Worm (Caenorhabditis elegans) whole organism, young adult: ENCODE data around the gene Y102A5C.27.

Experiments used
- C06A6.2 ChIP-seq: fragments of 200-800 bp; sonication (Bioruptor generic); conservative IDR thresholded peaks from 2 replicates; pipeline ENCODE4 v1.3.6; 2022; ENCODE audit warnings: missing genetic modification characterization, missing compliant biosample characterization
- F10E7.11 ChIP-seq: sonication (generic microtip); optimal IDR thresholded peaks from 2 replicates; lab custom pipeline; 2017; ENCODE audit warnings: mild to moderate bottlenecking, missing genetic modification characterization, moderate library complexity, missing compliant biosample characterization
- F22D6.2 ChIP-seq: sonication (generic microtip); optimal IDR thresholded peaks from 2 replicates; lab custom pipeline; 2016; ENCODE audit warnings: mild to moderate bottlenecking, missing genetic modification characterization, missing compliant biosample characterization
- Y53G8AR.9 ChIP-seq: fragments of 200-800 bp; sonication (Bioruptor generic); conservative IDR thresholded peaks from 2 replicates; pipeline ENCODE4 v1.3.6; 2022; ENCODE audit warnings: missing genetic modification reagents, missing genetic modification characterization, missing compliant biosample characterization
- Y56A3A.18 ChIP-seq: fragments of 200-800 bp; sonication (Bioruptor generic); IDR thresholded peaks from 2 replicates; pipeline ENCODE4 v1.3.6; 2022; ENCODE audit warnings: missing genetic modification reagents, missing genetic modification characterization, missing compliant biosample characterization
- ama-1 ChIP-seq, 3 experiments: fragments of 150-350 bp in 1 of 3; sonication (generic microtip) in 2 of 3; optimal IDR thresholded peaks; 2 replicates each; lab custom pipeline; 2014 to 2018; ENCODE audit warnings: missing biosample characterization in 2 of 3, missing genetic modification characterization in 2 of 3, missing genetic modification reagents in 2 of 3
- attf-6 ChIP-seq: fragments of 200-800 bp; sonication (Bioruptor generic); IDR thresholded peaks from 2 replicates; pipeline ENCODE4 v1.3.6; 2022; ENCODE audit warnings: missing genetic modification reagents, missing genetic modification characterization, missing compliant biosample characterization
- ccch-3 ChIP-seq: fragments of 200-800 bp; sonication (Bioruptor generic); optimal IDR thresholded peaks from 2 replicates; lab custom pipeline; 2018; ENCODE audit warnings: mild to moderate bottlenecking, missing genetic modification characterization, missing compliant biosample characterization
- ceh-40 ChIP-seq: fragments of 200-800 bp; sonication (Bioruptor generic); IDR thresholded peaks from 2 replicates; pipeline ENCODE4 v1.3.6; 2022; ENCODE audit warnings: missing genetic modification characterization, missing compliant biosample characterization
- dpl-1 ChIP-seq: fragments of 150-350 bp; optimal IDR thresholded peaks from 2 replicates; lab custom pipeline; 2014; ENCODE audit warnings: missing biosample characterization, missing genetic modification reagents, missing genetic modification characterization
- ekl-4 ChIP-seq: fragments of 200-800 bp; sonication (Bioruptor generic); IDR thresholded peaks from 2 replicates; pipeline ENCODE4 v1.3.6; 2022; ENCODE audit warnings: missing genetic modification reagents, missing genetic modification characterization, missing compliant biosample characterization
- him-1 ChIP-seq: sonication (generic microtip); optimal IDR thresholded peaks from 2 replicates; lab custom pipeline; 2016; ENCODE audit warnings: missing genotype, missing genetic modification reagents, missing genetic modification characterization, missing compliant biosample characterization
- hlh-12 ChIP-seq: sonication (generic microtip); optimal IDR thresholded peaks from 2 replicates; lab custom pipeline; 2016; ENCODE audit warnings: missing genetic modification characterization, missing compliant biosample characterization
- hmg-1.2 ChIP-seq: fragments of 200-800 bp; sonication (Bioruptor generic); IDR thresholded peaks from 2 replicates; pipeline ENCODE4 v1.3.6; 2022; ENCODE audit warnings: missing genetic modification reagents, missing genetic modification characterization, missing compliant biosample characterization
- hmg-20 ChIP-seq: fragments of 200-800 bp; sonication (Bioruptor generic); IDR thresholded peaks from 2 replicates; pipeline ENCODE4 v1.3.6; 2022; ENCODE audit warnings: missing genetic modification reagents, missing genetic modification characterization, missing compliant biosample characterization
- lin-40 ChIP-seq: sonication (generic microtip); optimal IDR thresholded peaks from 2 replicates; lab custom pipeline; 2016; ENCODE audit warnings: missing genetic modification characterization, mild to moderate bottlenecking, missing compliant biosample characterization, missing genotype, missing genetic modification reagents
- lin-54 ChIP-seq: fragments of 200-800 bp; sonication (Bioruptor generic); optimal IDR thresholded peaks from 2 replicates; lab custom pipeline; 2018; ENCODE audit warnings: mild to moderate bottlenecking, missing genetic modification characterization, missing compliant biosample characterization
- mes-4 ChIP-seq: sonication (generic microtip); optimal IDR thresholded peaks from 2 replicates; lab custom pipeline; 2016; ENCODE audit warnings: missing genotype, missing genetic modification characterization, missing compliant biosample characterization
- nhr-120 ChIP-seq: fragments of 200-800 bp; sonication (Bioruptor generic); IDR thresholded peaks from 2 replicates; pipeline ENCODE4 v1.3.6; 2022; ENCODE audit warnings: missing genetic modification characterization, missing compliant biosample characterization
- pha-4 ChIP-seq: fragments of 150-350 bp; sonication (generic microtip); optimal IDR thresholded peaks from 2 replicates; lab custom pipeline; 2014; ENCODE audit warnings: missing biosample characterization, missing genetic modification reagents, missing genetic modification characterization
- rec-8 ChIP-seq, 2 experiments: sonication (generic microtip); optimal IDR thresholded peaks; 2 replicates each; lab custom pipeline; 2016; ENCODE audit warnings: mild to moderate bottlenecking in 2 of 2, missing genetic modification characterization in 2 of 2, missing genetic modification reagents in 2 of 2, missing genotype in 2 of 2, missing biosample characterization in 1 of 2, missing compliant biosample characterization in 1 of 2, moderate library complexity in 1 of 2
- repo-1 ChIP-seq: sonication (generic microtip); optimal IDR thresholded peaks from 2 replicates; lab custom pipeline; 2017; ENCODE audit warnings: mild to moderate bottlenecking, missing genetic modification characterization, missing compliant biosample characterization
- sdz-38 ChIP-seq: sonication (generic microtip); optimal IDR thresholded peaks from 2 replicates; lab custom pipeline; 2016; ENCODE audit warnings: missing genotype, missing genetic modification characterization, missing compliant biosample characterization
- snpc-3.4 ChIP-seq: sonication (generic microtip); optimal IDR thresholded peaks from 2 replicates; lab custom pipeline; 2017; ENCODE audit warnings: missing genetic modification characterization, mild to moderate bottlenecking, missing compliant biosample characterization, antibody characterized with exemption, moderate library complexity, missing genotype, missing genetic modification reagents
- snpc-4 ChIP-seq, 5 experiments: fragments of 150-350 bp in 1 of 5; sonication (generic microtip) in 4 of 5; optimal IDR thresholded peaks; 2 replicates each; lab custom pipeline; 2014 to 2018; ENCODE audit warnings: missing genetic modification characterization in 5 of 5, missing biosample characterization in 3 of 5, antibody characterized with exemption in 2 of 5, mild to moderate bottlenecking in 2 of 5, missing compliant biosample characterization in 2 of 5, missing genotype in 2 of 5, moderate library complexity in 2 of 5, missing genetic modification reagents in 1 of 5
- tbp1 ChIP-seq: fragments of 200-800 bp; sonication (Bioruptor generic); optimal IDR thresholded peaks from 2 replicates; lab custom pipeline; 2018; ENCODE audit warnings: mild to moderate bottlenecking, missing genetic modification characterization, missing compliant biosample characterization
- tlf-1 ChIP-seq: fragments of 200-800 bp; sonication (Bioruptor generic); optimal IDR thresholded peaks from 2 replicates; lab custom pipeline; 2018; ENCODE audit warnings: mild to moderate bottlenecking, missing genetic modification characterization, missing compliant biosample characterization
- zfh-2 ChIP-seq: fragments of 200-800 bp; sonication (Bioruptor generic); conservative IDR thresholded peaks from 2 replicates; pipeline ENCODE4 v1.3.6; 2022; ENCODE audit warnings: missing genetic modification reagents, missing genetic modification characterization, missing compliant biosample characterization
- ztf-26 ChIP-seq: sonication (generic microtip); optimal IDR thresholded peaks from 2 replicates; lab custom pipeline; 2017; ENCODE audit warnings: missing genetic modification characterization, missing compliant biosample characterization
- ztf-6 ChIP-seq: fragments of 200-800 bp; sonication (Bioruptor generic); IDR thresholded peaks from 2 replicates; pipeline ENCODE4 v1.3.6; 2022; ENCODE audit warnings: missing genetic modification reagents, missing genetic modification characterization, missing compliant biosample characterization

Y102A5C.27 gene

DNA sequence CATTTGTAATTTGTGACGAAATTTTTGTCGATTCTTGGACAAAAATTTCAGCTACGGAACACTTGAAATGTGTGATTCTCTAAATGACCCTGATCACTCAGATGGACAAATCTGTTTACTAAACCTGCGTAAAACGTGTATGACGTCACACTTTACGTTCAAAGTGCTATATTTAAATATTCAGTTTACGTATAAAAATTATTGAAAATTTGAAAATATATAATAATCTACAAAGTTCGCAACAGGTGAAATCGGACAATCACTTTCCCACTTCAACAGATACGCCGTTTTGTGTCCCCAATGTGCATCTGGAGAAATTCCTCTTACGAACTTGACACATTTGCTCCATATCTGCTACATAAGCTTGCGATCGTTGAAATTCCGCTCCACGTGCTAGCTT, 16.7 kb upstream of the Y102A5C.27 start, which contains the start of gene srh-131:
Gene srh-131, plus strand, starts transcription at position 301 of the 400 bp plus-strand sequence.
- no peak for TF ChIP-seq tlf-1 (GFP tag; lab: Kevin White, UChicago)
- TF ChIP-seq ztf-6 (GFP tag; lab: Robert Waterston, UW) = no peak
- TF ChIP-seq hmg-1.2 (GFP tag; lab: Robert Waterston, UW) = no peak
- no peak for TF ChIP-seq C06A6.2 (GFP tag; lab: Robert Waterston, UW)
- no peak for TF ChIP-seq Y53G8AR.9 (GFP tag; lab: Robert Waterston, UW)
- no peak for TF ChIP-seq F10E7.11 (tag; lab: Kevin White, UChicago)
- no peak for TF ChIP-seq ceh-40
- TF ChIP-seq pha-4 (tag; lab: Kevin White, UChicago) = no peak
- no peak for TF ChIP-seq lin-54 (GFP tag; lab: Kevin White, UChicago)
- TF ChIP-seq lin-40 (tag; lab: Kevin White, UChicago) = no peak
- no peak for TF ChIP-seq ccch-3
- TF ChIP-seq nhr-120 (GFP tag; lab: Robert Waterston, UW) = no peak

DNA sequence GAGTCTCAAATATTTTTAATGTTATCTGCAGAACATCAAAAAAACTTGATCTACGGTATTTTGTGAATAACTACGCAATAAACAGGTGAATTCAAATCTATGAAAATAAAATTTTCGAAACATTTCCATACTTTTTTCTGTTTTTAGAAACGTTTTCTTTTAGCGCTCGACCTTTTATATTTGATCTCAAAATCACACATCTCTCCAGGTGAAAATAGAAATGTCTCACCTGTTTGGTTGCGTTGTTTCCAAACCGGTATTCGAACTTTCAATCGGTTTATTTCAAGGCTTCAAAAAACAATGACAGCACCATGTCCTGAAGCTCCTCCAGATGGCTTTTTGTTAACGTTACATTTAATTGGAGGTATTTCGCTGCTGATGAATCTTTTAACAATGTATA, 12.7 kb upstream of the Y102A5C.27 start, which contains the start of gene sri-9:
Gene sri-9, plus strand, starts transcription at position 301 of the 400 bp plus-strand sequence.
- TF ChIP-seq tbp1 (GFP tag; lab: Kevin White, UChicago) (no peak), F22D6.2 (tag; lab: Kevin White, UChicago) (no peak), hlh-12 (tag; lab: Kevin White, UChicago) (no peak), sdz-38 (tag; lab: Kevin White, UChicago) (no peak), mes-4 (tag; lab: Kevin White, UChicago) (no peak), ama-1 (optimal IDR thresholded peaks at IDR 0.05; lab: Kevin White, UChicago) (no peak), ama-1 (GFP tag; optimal IDR thresholded peaks at IDR 0.05; lab: Kevin White, UChicago) (no peak), repo-1 (tag; lab: Kevin White, UChicago) (no peak), snpc-3.4 (tag; lab: Kevin White, UChicago) (no peak), Y56A3A.18 (no peak)

DNA sequence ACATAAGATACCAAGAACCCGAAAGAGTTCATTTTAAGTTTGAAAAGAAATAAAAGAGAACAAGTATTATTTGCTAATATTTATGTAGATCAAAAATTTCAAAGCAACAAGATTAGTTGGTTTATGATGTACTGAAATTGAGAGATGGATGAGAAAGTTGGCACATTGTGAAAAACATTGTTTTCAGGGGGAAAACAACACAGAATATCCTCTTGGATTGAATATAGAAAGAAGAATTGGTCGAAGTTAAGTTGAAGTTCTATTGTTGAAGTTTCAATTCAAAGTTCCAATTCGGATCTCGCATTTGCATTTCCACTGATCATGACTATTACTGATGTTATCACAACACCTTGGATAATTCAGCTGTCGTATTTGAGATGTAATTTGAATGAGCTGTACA, 12.1 kb upstream of the Y102A5C.27 start:
- TF ChIP-seq attf-6 (GFP tag; lab: Robert Waterston, UW) (no peak), rec-8 (tag; optimal IDR thresholded peaks at IDR 0.05; lab: Kevin White, UChicago) (no peak), ztf-26 (tag; lab: Kevin White, UChicago) (no peak), hmg-20 (GFP tag; lab: Robert Waterston, UW) (no peak)

DNA sequence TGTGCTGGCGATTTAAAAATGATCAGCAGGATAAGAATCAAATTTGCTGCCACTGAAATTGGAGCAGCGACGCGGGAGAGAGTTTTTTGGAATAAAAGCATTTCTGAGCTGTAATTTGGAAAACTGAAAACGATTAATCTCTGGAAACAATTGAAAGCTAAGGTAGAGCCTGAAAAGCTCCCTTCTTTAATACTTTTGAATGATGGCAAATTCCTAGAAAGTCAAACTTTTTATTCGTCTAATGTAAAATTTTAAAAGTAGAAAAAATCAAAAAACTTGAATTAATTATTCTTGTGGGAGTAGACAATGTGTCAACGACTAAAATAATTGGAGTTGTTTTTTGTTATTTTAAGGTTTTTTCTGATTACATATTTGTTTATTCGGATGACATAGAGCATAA, 11.7 kb upstream of the Y102A5C.27 start, which contains the start of gene str-217:
Gene str-217, minus strand, starts transcription at position 101 of the 400 bp plus-strand sequence.
- no peak for TF ChIP-seq dpl-1 (GFP tag; lab: Kevin White, UChicago)

DNA sequence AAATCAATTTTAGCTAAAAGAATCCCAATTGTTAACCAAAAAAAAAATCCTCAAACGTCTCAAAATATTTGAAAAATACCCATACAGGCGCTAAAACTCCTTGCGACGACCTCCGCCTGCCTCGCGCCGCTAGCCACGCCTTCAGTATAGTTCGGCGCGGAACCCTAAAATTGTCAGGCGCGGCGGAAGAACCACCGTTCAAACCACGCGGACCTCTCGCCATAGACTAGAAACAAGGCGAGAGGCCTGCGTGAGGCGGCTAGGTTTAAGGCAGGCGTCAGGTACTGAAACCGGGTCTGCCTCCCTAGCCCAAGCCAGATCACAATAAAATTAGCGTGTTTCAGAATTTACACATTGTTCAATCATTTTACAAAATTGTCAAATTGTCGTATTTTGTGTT, 3.9 kb upstream of the Y102A5C.27 start:
- no peak for TF ChIP-seq hmg-1.2 (GFP tag; lab: Robert Waterston, UW)
- TF ChIP-seq him-1 (tag; lab: Kevin White, UChicago) = no peak
- TF ChIP-seq ekl-4 (GFP tag; lab: Robert Waterston, UW) = no peak
- no peak for TF ChIP-seq Y53G8AR.9 (GFP tag; lab: Robert Waterston, UW)
- peak; percentile 67 for TF ChIP-seq zfh-2 (GFP tag; lab: Robert Waterston, UW)
- TF ChIP-seq snpc-4 (GFP tag; optimal IDR thresholded peaks at IDR 0.05; lab: Kevin White, UChicago) = no peak
- no peak for TF ChIP-seq snpc-4 (tag; optimal IDR thresholded peaks at IDR 0.05; lab: Kevin White, UChicago)
- no peak for TF ChIP-seq sdz-38 (tag; lab: Kevin White, UChicago)
